Fruit fly (Drosophila melanogaster): ENCODE measurements around the gene Spn28F.

Spn28F gene

dm6 chr2L:8229628-8230027 is 12.0 kb downstream of the Spn28F start:
- TF ChIP-seq Hnf4 (GFP tag; optimal IDR thresholded peaks at IDR 0.05) (peak; percentile 66), N (GFP tag; optimal IDR thresholded peaks at IDR 0.05) (no peak), OdsH (GFP tag; optimal IDR thresholded peaks at IDR 0.05) (peak; percentile 68), psq (GFP tag; optimal IDR thresholded peaks at IDR 0.05) (peak; percentile 50), pan (optimal IDR thresholded peaks at IDR 0.05) (no peak), h (GFP tag; optimal IDR thresholded peaks at IDR 0.05) (peak; percentile 84), rgr (GFP tag; optimal IDR thresholded peaks at IDR 0.05) (peak; percentile 67), Sp1 (GFP tag; optimal IDR thresholded peaks at IDR 0.05) (peak; percentile 62), woc (GFP tag; optimal IDR thresholded peaks at IDR 0.05) (peak; percentile 34), Jra (GFP tag; optimal IDR thresholded peaks at IDR 0.05) (peak; percentile 20), HLH106 (tag; optimal IDR thresholded peaks at IDR 0.05) (peak; percentile 66), br (GFP tag; optimal IDR thresholded peaks at IDR 0.05) (peak; percentile 74), Abd-B (GFP tag; optimal IDR thresholded peaks at IDR 0.05) (no peak), CG32264 (GFP tag; optimal IDR thresholded peaks at IDR 0.05) (peak; percentile 48), ey (GFP tag; optimal IDR thresholded peaks at IDR 0.05) (peak; percentile 64), Myc (optimal IDR thresholded peaks at IDR 0.05) (no peak), fru (GFP tag; optimal IDR thresholded peaks at IDR 0.05) (peak; percentile 76), dmrt93B (GFP tag; optimal IDR thresholded peaks at IDR 0.05) (peak; percentile 18), sage (GFP tag; optimal IDR thresholded peaks at IDR 0.05) (peak; percentile 46), foxo (GFP tag; optimal IDR thresholded peaks at IDR 0.05) (peak in 1 of 2 experiments; percentile 81)

- TF ChIP-seq woc (GFP tag; optimal IDR thresholded peaks at IDR 0.05) (no peak), foxo (GFP tag; optimal IDR thresholded peaks at IDR 0.05) (no peak)
Measured at dm6 chr2L:8229134-8229533, 12.5 kb downstream of the Spn28F start.

dm6 chr2L:8220393-8220934 is 21.1 kb downstream of the Spn28F start, which contains the start of gene Snx6:
Gene Snx6 (minus strand): TSS chr2L:8220741.
- TF ChIP-seq Jra (GFP tag; optimal IDR thresholded peaks at IDR 0.05) (peak; percentile 27), pan (optimal IDR thresholded peaks at IDR 0.05) (no peak)

- TF ChIP-seq Vsx2 (GFP tag; optimal IDR thresholded peaks at IDR 0.05; ENCODE audit: partially characterized antibody) (no peak), Hr83 (GFP tag; optimal IDR thresholded peaks at IDR 0.05; ENCODE audit: poor library complexity, severe bottlenecking) (no peak), CG32264 (GFP tag; optimal IDR thresholded peaks at IDR 0.05) (no peak), Rel (GFP tag; optimal IDR thresholded peaks at IDR 0.05) (no peak), Rel (tag; optimal IDR thresholded peaks at IDR 0.05) (no peak), rgr (GFP tag; optimal IDR thresholded peaks at IDR 0.05) (no peak), h (GFP tag; optimal IDR thresholded peaks at IDR 0.05) (no peak), pan (optimal IDR thresholded peaks at IDR 0.05) (no peak), CrebA (GFP tag; optimal IDR thresholded peaks at IDR 0.05; ENCODE audit: borderline replicate concordance) (no peak), dsf (GFP tag; optimal IDR thresholded peaks at IDR 0.05; ENCODE audit: borderline replicate concordance) (no peak), Abd-B (GFP tag; optimal IDR thresholded peaks at IDR 0.05) (no peak), sage (GFP tag; optimal IDR thresholded peaks at IDR 0.05) (no peak), fru (GFP tag; optimal IDR thresholded peaks at IDR 0.05) (no peak), usp (GFP tag; optimal IDR thresholded peaks at IDR 0.05) (no peak), CG9705 (GFP tag; optimal IDR thresholded peaks at IDR 0.05) (no peak), Dfd (GFP tag; optimal IDR thresholded peaks at IDR 0.05) (no peak), HLH106 (tag; optimal IDR thresholded peaks at IDR 0.05) (no peak), N (GFP tag; optimal IDR thresholded peaks at IDR 0.05) (no peak), br (GFP tag; optimal IDR thresholded peaks at IDR 0.05) (no peak), Dif (GFP tag; optimal IDR thresholded peaks at IDR 0.05; ENCODE audit: partially characterized antibody) (no peak), foxo (GFP tag; optimal IDR thresholded peaks at IDR 0.05) (no peak)
Measured at dm6 chr2L:8217917-8218316, 23.7 kb downstream of the Spn28F start, which contains the start of gene CG8292. Gene CG8292 (minus strand): TSS chr2L:8218017.

dm6 chr2L:8215259-8215929 is 26.2 kb downstream of the Spn28F start, which contains the start of gene CG8349:
Gene CG8349 (plus strand): TSS chr2L:8215915.
- no peak for TF ChIP-seq Sp1 (GFP tag; optimal IDR thresholded peaks at IDR 0.05)
- no peak for TF ChIP-seq Hr83 (GFP tag; optimal IDR thresholded peaks at IDR 0.05; ENCODE audit: poor library complexity, severe bottlenecking)
- no peak for TF ChIP-seq Rel (GFP tag; optimal IDR thresholded peaks at IDR 0.05)
- peak; percentile 96 for TF ChIP-seq Rel (tag; optimal IDR thresholded peaks at IDR 0.05)
- peak; percentile 18 for TF ChIP-seq Myc (optimal IDR thresholded peaks at IDR 0.05)
- no peak for TF ChIP-seq Vsx2 (GFP tag; optimal IDR thresholded peaks at IDR 0.05; ENCODE audit: partially characterized antibody)
- TF ChIP-seq N (GFP tag; optimal IDR thresholded peaks at IDR 0.05): no peak
- TF ChIP-seq dmrt93B (GFP tag; optimal IDR thresholded peaks at IDR 0.05): no peak
